Worm (Caenorhabditis elegans): ENCODE results near the gene F01F1.15.

Gene F01F1.15

ce11 chrIII:5833376-5833775 is 36.0 kb downstream of the F01F1.15 start, which contains the start of the genes R12B2.13 and mdt-15:
R12B2.13 (minus strand) TSS chrIII:5833476.
mdt-15 (minus strand) TSS chrIII:5833751.
- TF ChIP-seq nhr-76 (tag; optimal IDR thresholded peaks at IDR 0.05) (no peak), M03D4.4 (tag; optimal IDR thresholded peaks at IDR 0.05) (no peak), elt-1 (tag; optimal IDR thresholded peaks at IDR 0.05; ENCODE audit: borderline replicate concordance, insufficient read depth) (no peak), pha-4 (tag; optimal IDR thresholded peaks at IDR 0.05) (no peak), ceh-39 (tag; optimal IDR thresholded peaks at IDR 0.05) (no peak), mls-2 (tag; optimal IDR thresholded peaks at IDR 0.05) (no peak), nhr-28 (tag; optimal IDR thresholded peaks at IDR 0.05) (no peak), ztf-11 (tag; optimal IDR thresholded peaks at IDR 0.05) (no peak), drap-1 (GFP tag; optimal IDR thresholded peaks at IDR 0.05) (no peak), sem-2 (GFP tag; optimal IDR thresholded peaks at IDR 0.05) (no peak), zip-8 (tag; optimal IDR thresholded peaks at IDR 0.05) (no peak), lin-13 (tag; optimal IDR thresholded peaks at IDR 0.05) (no peak), elt-3 (tag; optimal IDR thresholded peaks at IDR 0.05) (no peak)

- TF ChIP-seq ceh-39 (tag; optimal IDR thresholded peaks at IDR 0.05) (no peak), flh-1 (GFP tag; optimal IDR thresholded peaks at IDR 0.05) (no peak), nhr-237 (tag; optimal IDR thresholded peaks at IDR 0.05) (no peak), sem-2 (GFP tag; optimal IDR thresholded peaks at IDR 0.05) (no peak), lin-13 (tag; optimal IDR thresholded peaks at IDR 0.05) (no peak), snpc-4 (tag; optimal IDR thresholded peaks at IDR 0.05) (no peak), hlh-1 (tag; optimal IDR thresholded peaks at IDR 0.05) (no peak), drap-1 (GFP tag; optimal IDR thresholded peaks at IDR 0.05) (no peak), nhr-12 (tag; optimal IDR thresholded peaks at IDR 0.05) (no peak), ces-1 (GFP tag; optimal IDR thresholded peaks at IDR 0.05) (no peak), tbx-8 (GFP tag; optimal IDR thresholded peaks at IDR 0.05) (no peak), ceh-43 (GFP tag; optimal IDR thresholded peaks at IDR 0.05) (no peak), elt-3 (tag; optimal IDR thresholded peaks at IDR 0.05) (no peak), elt-1 (tag; optimal IDR thresholded peaks at IDR 0.05; ENCODE audit: borderline replicate concordance, insufficient read depth) (no peak)
Measured at ce11 chrIII:5832442-5832841, 36.9 kb downstream of the F01F1.15 start.

- TF ChIP-seq nhr-76 (tag; optimal IDR thresholded peaks at IDR 0.05) (no peak), zip-8 (tag; optimal IDR thresholded peaks at IDR 0.05) (no peak), M03D4.4 (tag; optimal IDR thresholded peaks at IDR 0.05) (no peak), tbx-8 (GFP tag; optimal IDR thresholded peaks at IDR 0.05) (no peak), unc-62 (GFP tag; optimal IDR thresholded peaks at IDR 0.05) (no peak), lsy-2 (tag; optimal IDR thresholded peaks at IDR 0.05) (no peak), drap-1 (GFP tag; optimal IDR thresholded peaks at IDR 0.05) (no peak), bed-3 (GFP tag; optimal IDR thresholded peaks at IDR 0.05) (no peak), ztf-11 (tag; optimal IDR thresholded peaks at IDR 0.05) (no peak), ham-2 (GFP tag; optimal IDR thresholded peaks at IDR 0.05) (no peak), nhr-12 (tag; optimal IDR thresholded peaks at IDR 0.05) (no peak), sem-2 (GFP tag; optimal IDR thresholded peaks at IDR 0.05) (no peak)
Measured at ce11 chrIII:5828065-5828464, 41.3 kb downstream of the F01F1.15 start.

- TF ChIP-seq ces-1 (GFP tag; optimal IDR thresholded peaks at IDR 0.05), result peak; percentile 88
- no peak for TF ChIP-seq elt-3 (tag; optimal IDR thresholded peaks at IDR 0.05)
Measured at ce11 chrIII:5826895-5827437, 42.4 kb downstream of the F01F1.15 start.

ce11 chrIII:5824450-5824972 is 44.8 kb downstream of the F01F1.15 start:
- peak; percentile 15 for TF ChIP-seq unc-62 (GFP tag; optimal IDR thresholded peaks at IDR 0.05)
- TF ChIP-seq flh-1 (GFP tag; optimal IDR thresholded peaks at IDR 0.05), result no peak
- TF ChIP-seq unc-120 (tag; optimal IDR thresholded peaks at IDR 0.05; ENCODE audit: poor library complexity, severe bottlenecking), result no peak

ce11 chrIII:5823617-5824016 is 45.7 kb downstream of the F01F1.15 start, which contains the start of gene R12B2.8:
R12B2.8 (plus strand) TSS chrIII:5823917.
- TF ChIP-seq pha-4 (tag; optimal IDR thresholded peaks at IDR 0.05) (no peak), ceh-43 (GFP tag; optimal IDR thresholded peaks at IDR 0.05) (no peak), hlh-1 (tag; optimal IDR thresholded peaks at IDR 0.05) (no peak), sem-2 (GFP tag; optimal IDR thresholded peaks at IDR 0.05) (no peak), nhr-12 (tag; optimal IDR thresholded peaks at IDR 0.05) (no peak), ceh-83 (GFP tag; optimal IDR thresholded peaks at IDR 0.05) (no peak), nhr-76 (tag; optimal IDR thresholded peaks at IDR 0.05) (no peak), unc-120 (tag; optimal IDR thresholded peaks at IDR 0.05; ENCODE audit: poor library complexity, severe bottlenecking) (no peak)

Data from whole organism, mixed stage, embryonic.